Worm (Caenorhabditis elegans): ENCODE measurements around the gene F29G6.1.

Gene F29G6.1

ce11 chrX:11536408-11536807 is 34.3 kb downstream of the F29G6.1 start, which contains the start of gene C35C5.9:
Gene C35C5.9, plus strand, starts transcription at chrX:11536568.
- TF ChIP-seq madf-5 (GFP tag; IDR thresholded peaks at IDR 0.05) (no peak), hlh-30 (tag; optimal IDR thresholded peaks at IDR 0.05; ENCODE audit: insufficient read depth) (peak; percentile 67), unc-62 (GFP tag; optimal IDR thresholded peaks at IDR 0.05 in 1 of 2) (no peak), unc-62 (tag; optimal IDR thresholded peaks at IDR 0.05) (no peak), nhr-6 (tag; optimal IDR thresholded peaks at IDR 0.05) (no peak), F37D6.2 (tag; optimal IDR thresholded peaks at IDR 0.05) (no peak), mes-2 (tag; optimal IDR thresholded peaks at IDR 0.05; ENCODE audit: poor library complexity, severe bottlenecking) (no peak), mdl-1 (tag; optimal IDR thresholded peaks at IDR 0.05) (peak in 1 of 2 experiments; percentile 50), lin-29 (GFP tag; IDR thresholded peaks at IDR 0.05) (no peak), dmd-6 (GFP tag; IDR thresholded peaks at IDR 0.05) (0 out of 2 replicates have a peak, but pooled peaks have one; percentile 13), gei-8 (GFP tag; optimal IDR thresholded peaks at IDR 0.05) (no peak), zag-1 (tag; optimal IDR thresholded peaks at IDR 0.05) (no peak), nhr-77 (tag; optimal IDR thresholded peaks at IDR 0.05) (no peak), ctbp-1 (GFP tag; IDR thresholded peaks at IDR 0.05) (no peak)

- TF ChIP-seq Y5F2A.4 (GFP tag; optimal IDR thresholded peaks at IDR 0.05) (no peak), egl-27 (tag; optimal IDR thresholded peaks at IDR 0.05) (no peak), nhr-111 (GFP tag; optimal IDR thresholded peaks at IDR 0.05) (no peak), lin-15B (tag; optimal IDR thresholded peaks at IDR 0.05) (no peak), F37D6.2 (tag; optimal IDR thresholded peaks at IDR 0.05) (no peak), ztf-11 (tag; optimal IDR thresholded peaks at IDR 0.05) (no peak), ZK337.2 (GFP tag; IDR thresholded peaks at IDR 0.05) (no peak), fos-1 (tag; optimal IDR thresholded peaks at IDR 0.05) (no peak), tra-1 (GFP tag; IDR thresholded peaks at IDR 0.05) (no peak), lin-39 (tag; optimal IDR thresholded peaks at IDR 0.05) (no peak), madf-9 (GFP tag; conservative IDR thresholded peaks at IDR 0.05) (no peak), dmd-6 (GFP tag; IDR thresholded peaks at IDR 0.05) (no peak), ceh-62 (tag; optimal IDR thresholded peaks at IDR 0.05) (no peak), set-16 (GFP tag; IDR thresholded peaks at IDR 0.05) (no peak), dpl-1 (GFP tag; optimal IDR thresholded peaks at IDR 0.05) (no peak), mxl-3 (GFP tag; optimal IDR thresholded peaks at IDR 0.05) (no peak), vab-7 (GFP tag; IDR thresholded peaks at IDR 0.05) (no peak)
These were observed 35.2 kb downstream of the F29G6.1 start, which contains the start of gene gcp-2.2 for ce11 chrX:11537240-11537764. Gene gcp-2.2, plus strand, starts transcription at chrX:11537714.

ce11 chrX:11541690-11542089 is 39.6 kb downstream of the F29G6.1 start:
- peak; percentile 90 for TF ChIP-seq aha-1 (tag)
- TF ChIP-seq snpc-4 (tag; optimal IDR thresholded peaks at IDR 0.05) = no peak

ce11 chrX:11546445-11547275 is 44.6 kb downstream of the F29G6.1 start, which contains the start of gene selt-1.1:
Gene selt-1.1, minus strand, starts transcription at chrX:11546495.
- 0 out of 2 replicates have a peak, but pooled peaks have one; percentile 49 for TF ChIP-seq nhr-42 (GFP tag; IDR thresholded peaks at IDR 0.05)
- peak; percentile 68 for TF ChIP-seq lin-13 (GFP tag; optimal IDR thresholded peaks at IDR 0.05)
- TF ChIP-seq pha-4 (GFP tag; IDR thresholded peaks at IDR 0.05) = no peak
- no peak for TF ChIP-seq pha-4 (tag; optimal IDR thresholded peaks at IDR 0.05)
- TF ChIP-seq aha-1 (tag) = no peak
- no peak for TF ChIP-seq T20F7.1 (GFP tag; optimal IDR thresholded peaks at IDR 0.05)
- TF ChIP-seq saeg-2 (GFP tag; IDR thresholded peaks at IDR 0.05) = no peak
- TF ChIP-seq snpc-1.2 (GFP tag; IDR thresholded peaks at IDR 0.05) = no peak
- 0 out of 2 replicates have a peak, but pooled peaks have one; percentile 19 for TF ChIP-seq dmd-9 (GFP tag; IDR thresholded peaks at IDR 0.05)
- no peak for TF ChIP-seq ctbp-1 (GFP tag; IDR thresholded peaks at IDR 0.05)
- TF ChIP-seq spr-3 (GFP tag; optimal IDR thresholded peaks at IDR 0.05) = no peak
- TF ChIP-seq zip-2 (tag; optimal IDR thresholded peaks at IDR 0.05) = no peak
- TF ChIP-seq unc-62 (GFP tag; optimal IDR thresholded peaks at IDR 0.05 in 1 of 2) = peak in 1 of 2 experiments; percentile 19
- TF ChIP-seq unc-62 (tag; optimal IDR thresholded peaks at IDR 0.05) = no peak
- peak; percentile 43 for TF ChIP-seq nhr-48 (tag; optimal IDR thresholded peaks at IDR 0.05)
- no peak for TF ChIP-seq lim-7 (GFP tag; IDR thresholded peaks at IDR 0.05)
- TF ChIP-seq dmd-8 (GFP tag; IDR thresholded peaks at IDR 0.05) = no peak
- peak in 1 of 2 experiments; percentile 52 for TF ChIP-seq hif-1 (tag; optimal IDR thresholded peaks at IDR 0.05)
- TF ChIP-seq nhr-76 (tag; optimal IDR thresholded peaks at IDR 0.05) = no peak

Data from whole organism, L4 larva.